Fruit fly (Drosophila melanogaster): ENCODE results near the gene CG13760.

Gene CG13760

dm6 chrX:2624525-2625006 is 39.1 kb upstream of the CG13760 start, which contains the start of the genes brv3 and Pi4KIIIalpha (continued):
- no peak for TF ChIP-seq Mes4 (GFP tag; optimal IDR thresholded peaks at IDR 0.05)
- no peak for TF ChIP-seq salm (tag; optimal IDR thresholded peaks at IDR 0.05)
- TF ChIP-seq Doc2 (GFP tag; IDR thresholded peaks at IDR 0.05), result no peak
- TF ChIP-seq ssp (GFP tag; IDR thresholded peaks at IDR 0.05), result no peak
- no peak for TF ChIP-seq Rx (GFP tag; IDR thresholded peaks at IDR 0.05)
- peak in 1 of 2 experiments; percentile 33 for TF ChIP-seq Pdp1 (GFP tag; optimal IDR thresholded peaks at IDR 0.05)
- TF ChIP-seq ewg (GFP tag; optimal IDR thresholded peaks at IDR 0.05), result no peak
- no peak for TF ChIP-seq disco-r (GFP tag; optimal IDR thresholded peaks at IDR 0.05)
- TF ChIP-seq CG6791 (GFP tag; IDR thresholded peaks at IDR 0.05; ENCODE audit: partially characterized antibody), result no peak; the same call in 2 of the 3 replicates
- TF ChIP-seq prd (optimal IDR thresholded peaks at IDR 0.05), result no peak
- no peak for TF ChIP-seq prd (GFP tag; IDR thresholded peaks at IDR 0.05)
- no peak for TF ChIP-seq kay (GFP tag; optimal IDR thresholded peaks at IDR 0.05)
- no peak for TF ChIP-seq CG4328 (GFP tag; optimal IDR thresholded peaks at IDR 0.05)
- TF ChIP-seq CG12769 (tag; optimal IDR thresholded peaks at IDR 0.05), result no peak
- TF ChIP-seq cato (GFP tag; optimal IDR thresholded peaks at IDR 0.05; ENCODE audit: borderline replicate concordance), result no peak
- TF ChIP-seq CG17612 (GFP tag; IDR thresholded peaks at IDR 0.05), result no peak
- no peak for TF ChIP-seq vfl (GFP tag; optimal IDR thresholded peaks at IDR 0.05)
- no peak for TF ChIP-seq toy (GFP tag; IDR thresholded peaks at IDR 0.05)
- no peak for TF ChIP-seq Optix (GFP tag; IDR thresholded peaks at IDR 0.05)
- no peak for TF ChIP-seq Nf-YB (GFP tag; optimal IDR thresholded peaks at IDR 0.05)
- TF ChIP-seq HLHmδ (GFP tag; optimal IDR thresholded peaks at IDR 0.05), result no peak
- TF ChIP-seq Max (GFP tag; optimal IDR thresholded peaks at IDR 0.05), result no peak
- no peak for TF ChIP-seq run (tag; optimal IDR thresholded peaks at IDR 0.05)
- peak; percentile 32 for TF ChIP-seq CG14710 (tag; optimal IDR thresholded peaks at IDR 0.05)
- TF ChIP-seq CG32532 (GFP tag; IDR thresholded peaks at IDR 0.05), result no peak
- no peak for TF ChIP-seq nerfin-1 (tag; optimal IDR thresholded peaks at IDR 0.05)
- no peak for TF ChIP-seq crol (GFP tag; IDR thresholded peaks at IDR 0.05)
- no peak for TF ChIP-seq fu2 (GFP tag; optimal IDR thresholded peaks at IDR 0.05)
- TF ChIP-seq ap (GFP tag; IDR thresholded peaks at IDR 0.05), result no peak
- TF ChIP-seq Dad (GFP tag; optimal IDR thresholded peaks at IDR 0.05), result no peak
- TF ChIP-seq TFAM (GFP tag; optimal IDR thresholded peaks at IDR 0.05), result no peak
- no peak for TF ChIP-seq jumu (GFP tag; optimal IDR thresholded peaks at IDR 0.05)
- TF ChIP-seq ro (GFP tag; IDR thresholded peaks at IDR 0.05), result no peak
- TF ChIP-seq CG7963 (GFP tag; IDR thresholded peaks at IDR 0.05; ENCODE audit: partially characterized antibody), result no peak
- TF ChIP-seq Nf-YC (tag; optimal IDR thresholded peaks at IDR 0.05), result no peak
- peak; percentile 53 for TF ChIP-seq BEAF-32 (GFP tag; optimal IDR thresholded peaks at IDR 0.05)
- peak; percentile 23; the same call in 1 of the 2 replicates for TF ChIP-seq hbn (GFP tag; IDR thresholded peaks at IDR 0.05; ENCODE audit: partially characterized antibody)
- peak; percentile 99 for TF ChIP-seq CG10959 (GFP tag; IDR thresholded peaks at IDR 0.05)
- TF ChIP-seq CG8924 (tag; optimal IDR thresholded peaks at IDR 0.05), result no peak
- TF ChIP-seq CG9797 (GFP tag; optimal IDR thresholded peaks at IDR 0.05), result peak; percentile 76
- no peak for TF ChIP-seq CrebB (tag; optimal IDR thresholded peaks at IDR 0.05)
- no peak for TF ChIP-seq ttk (GFP tag; IDR thresholded peaks at IDR 0.05)
- TF ChIP-seq CG10321 (GFP tag; IDR thresholded peaks at IDR 0.05), result no peak
- no peak for TF ChIP-seq CG2875 (GFP tag; optimal IDR thresholded peaks at IDR 0.05)
- TF ChIP-seq sima (GFP tag; optimal IDR thresholded peaks at IDR 0.05), result no peak
- no peak for TF ChIP-seq CG7357 (GFP tag; IDR thresholded peaks at IDR 0.05)
- peak; percentile 49 for TF ChIP-seq Sin3A (optimal IDR thresholded peaks at IDR 0.05)
- peak; percentile 85 for TF ChIP-seq MESR4 (GFP tag; optimal IDR thresholded peaks at IDR 0.05)
- TF ChIP-seq Fer3 (tag; optimal IDR thresholded peaks at IDR 0.05), result no peak
- no peak for TF ChIP-seq fd96Cb (tag; optimal IDR thresholded peaks at IDR 0.05)
- TF ChIP-seq Sry-β (GFP tag; optimal IDR thresholded peaks at IDR 0.05), result no peak
- TF ChIP-seq CG10431 (GFP tag; optimal IDR thresholded peaks at IDR 0.05), result no peak

All from whole organism, embryonic.